Worm (Caenorhabditis elegans): ENCODE measurements around the gene C29E4.12.

C29E4.12 gene

ce11 chrIII:7940819-7941218 lies at the start of gene C29E4.12:
C29E4.12 (plus strand) TSS chrIII:7941151.
- peak; percentile 91 for TF ChIP-seq lin-15B (tag; optimal IDR thresholded peaks at IDR 0.05)
- TF ChIP-seq nhr-12 (tag; optimal IDR thresholded peaks at IDR 0.05), result no peak
- TF ChIP-seq pqm-1 (tag; optimal IDR thresholded peaks at IDR 0.05), result peak; percentile 11
- TF ChIP-seq ZK546.5 (tag; optimal IDR thresholded peaks at IDR 0.05), result no peak
- no peak for TF ChIP-seq nhr-11 (tag; optimal IDR thresholded peaks at IDR 0.05)
- TF ChIP-seq ama-1 (optimal IDR thresholded peaks at IDR 0.05), result no peak
- peak; percentile 39 for TF ChIP-seq nhr-43 (tag; optimal IDR thresholded peaks at IDR 0.05; ENCODE audit: poor library complexity, severe bottlenecking)
- no peak for TF ChIP-seq nhr-28 (tag; optimal IDR thresholded peaks at IDR 0.05)
- TF ChIP-seq nhr-25 (tag; optimal IDR thresholded peaks at IDR 0.05), result peak; percentile 69
- no peak for TF ChIP-seq jun-1 (tag; optimal IDR thresholded peaks at IDR 0.05)
- no peak for TF ChIP-seq aly-2 (tag; optimal IDR thresholded peaks at IDR 0.05)
- TF ChIP-seq skn-1 (tag; optimal IDR thresholded peaks at IDR 0.05), result no peak
- peak; percentile 38 for TF ChIP-seq hmg-11 (tag; optimal IDR thresholded peaks at IDR 0.05)
- TF ChIP-seq fkh-10 (GFP tag; optimal IDR thresholded peaks at IDR 0.05), result peak; percentile 26
- no peak for TF ChIP-seq elt-3 (tag; optimal IDR thresholded peaks at IDR 0.05)
- TF ChIP-seq pha-4 (tag; optimal IDR thresholded peaks at IDR 0.05), result peak; percentile 79
- no peak for TF ChIP-seq nhr-237 (tag; optimal IDR thresholded peaks at IDR 0.05)
- TF ChIP-seq mdl-1 (tag; optimal IDR thresholded peaks at IDR 0.05), result no peak
- no peak for TF ChIP-seq snpc-4 (tag; optimal IDR thresholded peaks at IDR 0.05)
- TF ChIP-seq elt-2 (tag; optimal IDR thresholded peaks at IDR 0.05), result no peak
- no peak for TF ChIP-seq fkh-2 (tag; optimal IDR thresholded peaks at IDR 0.05)
- no peak for TF ChIP-seq ztf-11 (tag; optimal IDR thresholded peaks at IDR 0.05)
- TF ChIP-seq lsy-12 (tag; optimal IDR thresholded peaks at IDR 0.05), result no peak
- no peak for TF ChIP-seq eor-1 (tag; optimal IDR thresholded peaks at IDR 0.05)
- peak; percentile 48 for TF ChIP-seq nhr-77 (tag; optimal IDR thresholded peaks at IDR 0.05)
- TF ChIP-seq ztf-4 (tag; optimal IDR thresholded peaks at IDR 0.05), result no peak
- TF ChIP-seq daf-12 (tag; optimal IDR thresholded peaks at IDR 0.05), result no peak
- TF ChIP-seq ceh-28 (tag; optimal IDR thresholded peaks at IDR 0.05), result peak; percentile 15
- TF ChIP-seq elt-1 (tag; optimal IDR thresholded peaks at IDR 0.05), result no peak
- no peak for TF ChIP-seq ceh-16 (tag; optimal IDR thresholded peaks at IDR 0.05)
- no peak for TF ChIP-seq mml-1 (tag; optimal IDR thresholded peaks at IDR 0.05)
- TF ChIP-seq egl-5 (tag; optimal IDR thresholded peaks at IDR 0.05), result peak; percentile 38
- TF ChIP-seq nhr-23 (tag; optimal IDR thresholded peaks at IDR 0.05), result peak; percentile 84
- TF ChIP-seq ceh-9 (tag; optimal IDR thresholded peaks at IDR 0.05), result no peak
- TF ChIP-seq unc-39 (tag; optimal IDR thresholded peaks at IDR 0.05), result no peak
- TF ChIP-seq ceh-82 (tag; optimal IDR thresholded peaks at IDR 0.05), result no peak
- TF ChIP-seq tbx-2 (tag; optimal IDR thresholded peaks at IDR 0.05), result no peak
- no peak for TF ChIP-seq unc-62 (GFP tag; optimal IDR thresholded peaks at IDR 0.05)
- TF ChIP-seq nhr-76 (tag; optimal IDR thresholded peaks at IDR 0.05), result no peak
- peak; percentile 41 for TF ChIP-seq lin-39 (tag; optimal IDR thresholded peaks at IDR 0.05)
- TF ChIP-seq R02D3.7 (tag; optimal IDR thresholded peaks at IDR 0.05), result peak; percentile 17
- TF ChIP-seq egl-27 (tag; optimal IDR thresholded peaks at IDR 0.05), result no peak
- TF ChIP-seq sea-2 (GFP tag; optimal IDR thresholded peaks at IDR 0.05), result no peak
- no peak for TF ChIP-seq nhr-67 (tag; optimal IDR thresholded peaks at IDR 0.05)
- peak; percentile 83 for TF ChIP-seq nfya-1 (tag; optimal IDR thresholded peaks at IDR 0.05; ENCODE audit: insufficient read depth)
- TF ChIP-seq fos-1 (tag; optimal IDR thresholded peaks at IDR 0.05), result no peak
- no peak for TF ChIP-seq zag-1 (tag; optimal IDR thresholded peaks at IDR 0.05)
